Worm (Caenorhabditis elegans) whole organism, L1 larva: Measurements from ENCODE around the gene ZK632.11.

ENCODE experiments used
- C34B4.2 ChIP-seq: sonication (generic microtip); optimal IDR thresholded peaks from 2 replicates; lab custom pipeline; 2017; ENCODE audit warnings: mild to moderate bottlenecking, missing genetic modification characterization, missing compliant biosample characterization
- aha-1 ChIP-seq: fragments of 150-350 bp; optimal IDR thresholded peaks from 2 replicates; lab custom pipeline; 2014; ENCODE audit warnings: missing biosample characterization, missing genetic modification characterization
- aly-2 ChIP-seq: fragments of 150-350 bp; optimal IDR thresholded peaks from 2 replicates; lab custom pipeline; 2014; ENCODE audit warnings: missing biosample characterization, missing genetic modification characterization
- ceh-63 ChIP-seq: fragments of 200-800 bp; sonication (Bioruptor generic); optimal IDR thresholded peaks from 2 replicates; lab custom pipeline; 2018; ENCODE audit warnings: mild to moderate bottlenecking, missing genetic modification characterization, missing compliant biosample characterization
- dpl-1 ChIP-seq, 3 experiments: fragments of 150-350 bp in 2 of 3; sonication (generic microtip) in 1 of 3; optimal IDR thresholded peaks; 2 replicates each; lab custom pipeline; 2014 to 2017; ENCODE audit warnings: missing biosample characterization in 3 of 3, missing genetic modification characterization in 3 of 3, missing genetic modification reagents in 3 of 3
- dsc-1 ChIP-seq: sonication (generic microtip); optimal IDR thresholded peaks from 2 replicates; lab custom pipeline; 2016; ENCODE audit warnings: mild to moderate bottlenecking, missing genetic modification characterization, missing compliant biosample characterization
- efl-1 ChIP-seq, 4 experiments: fragments of 150-350 bp; optimal IDR thresholded peaks in 3 of 4; peaks in 1 of 4; 1 replicate in 1 of 4; 2 replicates in 3 of 4; lab custom pipeline; 2014; ENCODE audit warnings: missing biosample characterization in 2 of 4, missing genetic modification characterization in 2 of 4, missing genetic modification reagents in 2 of 4
- egl-13 ChIP-seq: sonication (generic microtip); optimal IDR thresholded peaks from 2 replicates; lab custom pipeline; 2016; ENCODE audit warnings: missing genotype, missing genetic modification reagents, missing genetic modification characterization, missing compliant biosample characterization
- egl-27 ChIP-seq, 2 experiments: fragments of 150-350 bp in 1 of 2; sonication (generic microtip); optimal IDR thresholded peaks; 3 replicates each; lab custom pipeline; 2017 to 2018; ENCODE audit warnings: missing biosample characterization in 2 of 2, missing genetic modification characterization in 2 of 2, missing genetic modification reagents in 2 of 2
- elt-2 ChIP-seq: sonication (generic microtip); optimal IDR thresholded peaks from 2 replicates; lab custom pipeline; 2016; ENCODE audit warnings: missing genetic modification characterization, mild to moderate bottlenecking, inconsistent platforms, missing compliant biosample characterization, missing genetic modification reagents
- ets-5 ChIP-seq: fragments of 200-800 bp; sonication (Bioruptor generic); IDR thresholded peaks from 2 replicates; pipeline ENCODE4 v1.3.6; 2022; ENCODE audit warnings: missing genetic modification characterization, missing compliant biosample characterization
- fkh-10 ChIP-seq: sonication (generic microtip); optimal IDR thresholded peaks from 2 replicates; lab custom pipeline; 2017; ENCODE audit warnings: missing biosample characterization, missing genetic modification reagents, missing genetic modification characterization
- grh-1 ChIP-seq: fragments of 200-800 bp; sonication (Bioruptor generic); IDR thresholded peaks from 2 replicates; pipeline ENCODE4 v1.3.6; 2022; ENCODE audit warnings: missing genetic modification reagents, missing genetic modification characterization, missing compliant biosample characterization
- hpl-2 ChIP-seq: fragments of 150-350 bp; optimal IDR thresholded peaks from 2 replicates; lab custom pipeline; 2014; ENCODE audit warnings: missing biosample characterization, missing genetic modification reagents, missing genetic modification characterization
- isw-1 ChIP-seq: fragments of 200-800 bp; sonication (Bioruptor generic); IDR thresholded peaks from 2 replicates; pipeline ENCODE4 v1.3.6; 2022; ENCODE audit warnings: missing genetic modification characterization, missing compliant biosample characterization
- lin-14 ChIP-seq: fragments of 200-800 bp; sonication (Bioruptor generic); optimal IDR thresholded peaks from 2 replicates; lab custom pipeline; 2018; ENCODE audit warnings: mild to moderate bottlenecking, missing genetic modification characterization, moderate library complexity, missing compliant biosample characterization
- lin-15B ChIP-seq: fragments of 150-350 bp; sonication (generic microtip); optimal IDR thresholded peaks from 3 replicates; lab custom pipeline; 2014; ENCODE audit warnings: missing biosample characterization, missing genetic modification characterization
- lin-35 ChIP-seq, 2 experiments: fragments of 150-350 bp; optimal IDR thresholded peaks; 2 replicates each; lab custom pipeline; 2014; ENCODE audit warnings: missing biosample characterization in 2 of 2, missing genetic modification characterization in 2 of 2, missing genetic modification reagents in 2 of 2
- lin-39 ChIP-seq: fragments of 150-350 bp; optimal IDR thresholded peaks from 2 replicates; lab custom pipeline; 2014; ENCODE audit warnings: missing biosample characterization, missing genetic modification reagents, missing genetic modification characterization
- lir-3 ChIP-seq: sonication (generic microtip); optimal IDR thresholded peaks from 2 replicates; lab custom pipeline; 2016; ENCODE audit warnings: mild to moderate bottlenecking, missing genetic modification characterization, moderate library complexity, missing compliant biosample characterization; ENCODE audit not compliant: poor library complexity
- mab-9 ChIP-seq: fragments of 200-800 bp; sonication (Bioruptor generic); IDR thresholded peaks from 2 replicates; pipeline ENCODE4 v1.3.6; 2022; ENCODE audit warnings: missing genetic modification reagents, missing genetic modification characterization, missing compliant biosample characterization
- mdl-1 ChIP-seq, 2 experiments: fragments of 150-350 bp; optimal IDR thresholded peaks; 2 replicates each; lab custom pipeline; 2014 to 2017; ENCODE audit warnings: missing biosample characterization in 2 of 2, missing genetic modification characterization in 2 of 2, inconsistent platforms in 1 of 2
- mef-2 ChIP-seq: fragments of 150-350 bp; optimal IDR thresholded peaks from 2 replicates; lab custom pipeline; 2014; ENCODE audit warnings: missing biosample characterization, missing genetic modification characterization
- nhr-11 ChIP-seq: fragments of 150-350 bp; optimal IDR thresholded peaks from 2 replicates; lab custom pipeline; 2014; ENCODE audit warnings: missing biosample characterization, missing genetic modification characterization
- nhr-20 ChIP-seq: sonication (generic microtip); optimal IDR thresholded peaks from 2 replicates; lab custom pipeline; 2016; ENCODE audit warnings: mild to moderate bottlenecking, missing genetic modification characterization, missing compliant biosample characterization
- nhr-71 ChIP-seq: sonication (generic microtip); optimal IDR thresholded peaks from 2 replicates; lab custom pipeline; 2016; ENCODE audit warnings: mild to moderate bottlenecking, missing genetic modification characterization, moderate library complexity, missing compliant biosample characterization
- nhr-76 ChIP-seq: sonication (generic microtip); optimal IDR thresholded peaks from 2 replicates; lab custom pipeline; 2017; ENCODE audit warnings: missing biosample characterization, missing genetic modification characterization
- nhr-77 ChIP-seq: fragments of 150-350 bp; optimal IDR thresholded peaks from 2 replicates; lab custom pipeline; 2014; ENCODE audit warnings: missing biosample characterization, missing genetic modification characterization
- pqm-1 ChIP-seq: sonication (generic microtip); optimal IDR thresholded peaks from 3 replicates; lab custom pipeline; 2017; ENCODE audit warnings: missing biosample characterization, missing genetic modification characterization
- rnt-1 ChIP-seq: sonication (generic microtip); optimal IDR thresholded peaks from 2 replicates; lab custom pipeline; 2016; ENCODE audit warnings: mild to moderate bottlenecking, missing genetic modification characterization, moderate library complexity, missing compliant biosample characterization
- snpc-4 ChIP-seq: fragments of 150-350 bp; optimal IDR thresholded peaks from 2 replicates; lab custom pipeline; 2014; ENCODE audit warnings: missing biosample characterization, missing genetic modification characterization
- sox-4 ChIP-seq: sonication (generic microtip); optimal IDR thresholded peaks from 2 replicates; lab custom pipeline; 2016; ENCODE audit warnings: missing genetic modification characterization, missing compliant biosample characterization
- sptf-1 ChIP-seq: fragments of 150-350 bp; optimal IDR thresholded peaks from 2 replicates; lab custom pipeline; 2014; ENCODE audit warnings: missing biosample characterization, missing genetic modification characterization
- tlp-1 ChIP-seq: fragments of 150-350 bp; optimal IDR thresholded peaks from 2 replicates; lab custom pipeline; 2014; ENCODE audit warnings: missing biosample characterization, missing genetic modification characterization
- unc-86 ChIP-seq: sonication (generic microtip); optimal IDR thresholded peaks from 2 replicates; lab custom pipeline; 2016; ENCODE audit warnings: missing genetic modification characterization, missing compliant biosample characterization
- vab-15 ChIP-seq: sonication (generic microtip); optimal IDR thresholded peaks from 2 replicates; lab custom pipeline; 2017; ENCODE audit warnings: missing genotype, mild to moderate bottlenecking, missing genetic modification characterization, missing compliant biosample characterization
- xbp-1 ChIP-seq: sonication (generic microtip); optimal IDR thresholded peaks from 2 replicates; lab custom pipeline; 2016; ENCODE audit warnings: missing genetic modification characterization, missing compliant biosample characterization
- zag-1 ChIP-seq: fragments of 150-350 bp; optimal IDR thresholded peaks from 2 replicates; lab custom pipeline; 2014; ENCODE audit warnings: missing biosample characterization, missing genetic modification characterization
- zip-4 ChIP-seq: fragments of 200-800 bp; sonication (Bioruptor generic); optimal IDR thresholded peaks from 2 replicates; lab custom pipeline; 2018; ENCODE audit warnings: mild to moderate bottlenecking, missing genetic modification characterization, moderate library complexity, missing compliant biosample characterization
- ztf-4 ChIP-seq: fragments of 150-350 bp; optimal IDR thresholded peaks from 2 replicates; lab custom pipeline; 2014; ENCODE audit warnings: missing biosample characterization, missing genetic modification characterization

The ZK632.11 gene

DNA sequence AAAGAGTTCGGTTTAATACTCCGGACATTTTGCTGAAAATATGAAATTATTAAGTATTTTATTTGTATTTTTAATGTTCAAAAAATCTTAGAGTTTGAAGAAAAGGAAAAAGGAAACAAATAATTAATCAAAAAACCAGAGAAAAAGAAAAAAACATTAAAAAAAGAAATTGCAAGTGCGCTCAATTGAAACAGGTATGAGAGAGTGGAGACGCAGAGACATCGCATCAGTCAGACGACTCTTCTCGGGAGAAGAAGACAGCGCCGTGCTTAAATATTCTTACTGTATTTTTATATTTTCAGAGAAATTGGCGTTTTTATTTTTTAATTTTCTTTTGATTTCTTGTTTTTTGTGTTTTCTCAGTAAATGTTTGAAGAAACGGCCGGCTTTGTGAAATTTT lies 20.4 kb downstream of the ZK632.11 start, which contains the start of gene mrpl-36 (continued):
- TF ChIP-seq ztf-4 (tag; lab: Kevin White, UChicago), result no peak
- no peak for TF ChIP-seq zag-1 (tag; lab: Kevin White, UChicago)
- TF ChIP-seq nhr-77 (tag; lab: Kevin White, UChicago), result no peak
- no peak for TF ChIP-seq pqm-1 (tag; lab: Kevin White, UChicago)
- TF ChIP-seq tlp-1 (tag; lab: Kevin White, UChicago), result no peak
- TF ChIP-seq zip-4 (GFP tag; lab: Kevin White, UChicago), result no peak
- no peak for TF ChIP-seq elt-2 (tag; lab: Kevin White, UChicago)
- TF ChIP-seq mdl-1 (tag; optimal IDR thresholded peaks at IDR 0.05; lab: Kevin White, UChicago), result peak in 1 of 2 experiments; percentile 5
- no peak for TF ChIP-seq lin-14
- TF ChIP-seq nhr-11 (tag; lab: Kevin White, UChicago), result no peak
- TF ChIP-seq C34B4.2 (tag; lab: Kevin White, UChicago), result no peak
- no peak for TF ChIP-seq mab-9
- TF ChIP-seq sox-4 (tag; lab: Kevin White, UChicago), result no peak
- no peak for TF ChIP-seq ets-5 (GFP tag; lab: Robert Waterston, UW)
- TF ChIP-seq egl-13 (tag; lab: Kevin White, UChicago), result no peak
- TF ChIP-seq lir-3 (tag; lab: Kevin White, UChicago), result no peak
- no peak for TF ChIP-seq ceh-63 (GFP tag; lab: Kevin White, UChicago)
- TF ChIP-seq nhr-20 (tag; lab: Kevin White, UChicago), result peak; percentile 30
- TF ChIP-seq nhr-76 (tag; lab: Kevin White, UChicago), result no peak
- TF ChIP-seq lin-39 (tag; lab: Kevin White, UChicago), result no peak
- TF ChIP-seq vab-15, result no peak
- TF ChIP-seq mef-2 (tag; lab: Kevin White, UChicago), result no peak
- TF ChIP-seq snpc-4 (tag; lab: Kevin White, UChicago), result no peak
- TF ChIP-seq aly-2, result no peak
- TF ChIP-seq fkh-10, result no peak
- TF ChIP-seq isw-1 (GFP tag; lab: Robert Waterston, UW), result no peak
- no peak for TF ChIP-seq xbp-1 (tag; lab: Kevin White, UChicago)
- TF ChIP-seq lin-15B (tag; lab: Kevin White, UChicago), result peak; percentile 9
- no peak for TF ChIP-seq unc-86
- no peak for TF ChIP-seq sptf-1 (tag; lab: Kevin White, UChicago)
- no peak for TF ChIP-seq egl-27 (tag; optimal IDR thresholded peaks at IDR 0.05; lab: Kevin White, UChicago)

DNA sequence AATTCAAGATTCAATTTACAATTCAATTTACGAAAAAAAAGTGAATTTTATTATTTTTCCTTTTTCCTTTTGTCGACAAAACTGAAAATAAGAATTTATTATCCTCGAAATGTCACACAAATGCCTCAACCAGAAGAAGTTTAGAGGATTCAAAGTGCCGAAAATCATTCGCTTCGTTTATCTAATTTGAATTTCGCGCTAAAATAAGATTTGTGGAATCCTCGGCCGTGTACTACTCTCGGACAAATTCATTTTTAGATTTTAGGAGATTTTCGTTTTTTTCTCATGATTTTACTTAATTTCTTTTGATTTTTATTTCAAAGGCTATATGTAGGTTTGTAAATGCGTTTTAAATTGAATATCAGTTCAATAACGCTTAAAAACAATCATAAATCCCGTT lies 20.9 kb downstream of the ZK632.11 start:
- TF ChIP-seq ztf-4 (tag; lab: Kevin White, UChicago) (no peak), dsc-1 (tag; lab: Kevin White, UChicago) (no peak), lin-35 (GFP tag; optimal IDR thresholded peaks at IDR 0.05; lab: Kevin White, UChicago) (peak in 1 of 2 experiments; percentile 26), hpl-2 (GFP tag; lab: Kevin White, UChicago) (no peak), efl-1 (optimal IDR thresholded peaks at IDR 0.05; lab: Kevin White, UChicago) (peak; percentile 72 to 89), efl-1 (GFP tag; optimal IDR thresholded peaks at IDR 0.05 in 1 of 2; lab: Kevin White, UChicago) (peak; percentile 64 to 95), rnt-1 (tag; lab: Kevin White, UChicago) (peak; percentile 13), grh-1 (GFP tag; lab: Robert Waterston, UW) (0 out of 2 replicates have a peak, but pooled peaks have one; percentile 10), dpl-1 (GFP tag; optimal IDR thresholded peaks at IDR 0.05; lab: Kevin White, UChicago) (peak; percentile 49 to 69 (median 56)), nhr-71 (tag; lab: Kevin White, UChicago) (no peak), aha-1 (tag; lab: Kevin White, UChicago) (no peak)
- TF ChIP-seq, all 84 proteins: peak for 5
